Fruit fly (Drosophila melanogaster) whole organism, embryonic: Measurements from ENCODE around the gene fwd.

ENCODE experiments used
- Aef1 ChIP-seq: fragments of 200-800 bp; sonication (Bioruptor generic); IDR thresholded peaks from 3 replicates; pipeline ENCODE4 v1.3.6; 2022; ENCODE audit warnings: missing biosample characterization, missing genetic modification characterization
- Bgb ChIP-seq: fragments of 200-800 bp; sonication (Bioruptor generic); IDR thresholded peaks from 2 replicates; pipeline ENCODE4 v1.3.6; 2022; ENCODE audit warnings: missing biosample characterization, missing genetic modification characterization; ENCODE audit not compliant: partially characterized antibody
- CG10209 ChIP-seq: fragments of 200-800 bp; sonication (Bioruptor generic); optimal IDR thresholded peaks from 3 replicates; lab custom pipeline; 2017; ENCODE audit warnings: missing biosample characterization, mild to moderate bottlenecking, missing genetic modification characterization, missing genetic modification reagents
- CG1024 ChIP-seq: fragments of 200-800 bp; sonication (Bioruptor generic); IDR thresholded peaks from 2 replicates; pipeline ENCODE4 v1.3.6; 2022; ENCODE audit warnings: missing biosample characterization, missing genetic modification characterization
- CG11560 ChIP-seq: fragments of 200-800 bp; sonication (Bioruptor generic); IDR thresholded peaks from 3 replicates; pipeline ENCODE4 v1.3.6; 2022; ENCODE audit warnings: missing biosample characterization, missing genetic modification characterization
- CG11695 ChIP-seq: fragments of 200-800 bp; sonication (Bioruptor generic); IDR thresholded peaks from 3 replicates; pipeline ENCODE4 v1.3.6; 2022; ENCODE audit warnings: missing biosample characterization, missing genetic modification characterization
- CG11696 ChIP-seq: fragments of 200-800 bp; sonication (Bioruptor generic); IDR thresholded peaks from 2 replicates; pipeline ENCODE4 v1.3.6; 2022; ENCODE audit warnings: missing biosample characterization, missing genetic modification characterization
- CG15269 ChIP-seq: fragments of 200-800 bp; sonication (Bioruptor generic); optimal IDR thresholded peaks from 2 replicates; lab custom pipeline; 2018; ENCODE audit warnings: missing biosample characterization, mild to moderate bottlenecking, missing genetic modification characterization, moderate library complexity
- CG1529 ChIP-seq: fragments of 200-800 bp; sonication (Bioruptor generic); optimal IDR thresholded peaks from 3 replicates; lab custom pipeline; 2018; ENCODE audit warnings: missing biosample characterization, missing genetic modification characterization
- CG17568 ChIP-seq: fragments of 200-800 bp; sonication (Bioruptor generic); optimal IDR thresholded peaks from 2 replicates; lab custom pipeline; 2018; ENCODE audit warnings: missing biosample characterization, mild to moderate bottlenecking, missing genetic modification characterization, moderate library complexity
- CG1792 ChIP-seq: fragments of 200-800 bp; sonication (Bioruptor generic); optimal IDR thresholded peaks from 2 replicates; lab custom pipeline; 2016; ENCODE audit warnings: missing biosample characterization, missing genetic modification characterization
- CG30403 ChIP-seq: fragments of 200-800 bp; sonication (Bioruptor generic); optimal IDR thresholded peaks from 3 replicates; lab custom pipeline; 2016; ENCODE audit warnings: missing biosample characterization, missing genetic modification characterization
- CG4707 ChIP-seq: fragments of 200-800 bp; sonication (Bioruptor generic); optimal IDR thresholded peaks from 2 replicates; lab custom pipeline; 2018; ENCODE audit warnings: missing biosample characterization, mild to moderate bottlenecking, missing genetic modification characterization, moderate library complexity
- CG6175 ChIP-seq: fragments of 200-800 bp; sonication (Bioruptor generic); IDR thresholded peaks from 3 replicates; pipeline ENCODE4 v1.3.6; 2022; ENCODE audit warnings: missing biosample characterization, missing genetic modification characterization
- CG6254 ChIP-seq: fragments of 200-800 bp; sonication (Bioruptor generic); optimal IDR thresholded peaks from 3 replicates; lab custom pipeline; 2017; ENCODE audit warnings: mild to moderate bottlenecking, missing biosample characterization, missing genetic modification reagents, missing genetic modification characterization
- CG7987 ChIP-seq: fragments of 200-800 bp; sonication (Bioruptor generic); optimal IDR thresholded peaks from 2 replicates; lab custom pipeline; 2018; ENCODE audit warnings: missing biosample characterization, mild to moderate bottlenecking, missing genetic modification characterization, moderate library complexity
- CG8290 ChIP-seq, 3 experiments: fragments of 200-800 bp; sonication (Bioruptor generic); optimal IDR thresholded peaks; 2 replicates each; lab custom pipeline; 2016 to 2019; ENCODE audit warnings: missing biosample characterization in 3 of 3, missing genetic modification characterization in 3 of 3, mild to moderate bottlenecking in 2 of 3, moderate library complexity in 1 of 3
- CkIIα-i1 ChIP-seq: fragments of 200-800 bp; sonication (Bioruptor generic); IDR thresholded peaks from 2 replicates; pipeline ENCODE4 v1.3.6; 2022; ENCODE audit warnings: missing biosample characterization, missing genetic modification characterization
- Hr3 ChIP-seq: fragments of 200-800 bp; sonication (Bioruptor generic); optimal IDR thresholded peaks from 3 replicates; lab custom pipeline; 2016; ENCODE audit warnings: missing biosample characterization, missing genetic modification characterization
- Lim3 ChIP-seq: fragments of 200-800 bp; sonication (Bioruptor generic); IDR thresholded peaks from 2 replicates; pipeline ENCODE4 v1.3.6; 2022; ENCODE audit warnings: missing biosample characterization, missing genetic modification characterization
- NC2α ChIP-seq: fragments of 200-800 bp; sonication (Bioruptor generic); optimal IDR thresholded peaks from 2 replicates; lab custom pipeline; 2016; ENCODE audit warnings: missing biosample characterization, missing genetic modification characterization
- Nf-YB ChIP-seq: fragments of 200-800 bp; sonication (Bioruptor generic); optimal IDR thresholded peaks from 3 replicates; lab custom pipeline; 2019; ENCODE audit warnings: missing biosample characterization, mild to moderate bottlenecking, missing genetic modification characterization, moderate library complexity
- Oli ChIP-seq: fragments of 200-800 bp; sonication (Bioruptor generic); optimal IDR thresholded peaks from 2 replicates; lab custom pipeline; 2018; ENCODE audit warnings: missing biosample characterization, mild to moderate bottlenecking, missing genetic modification characterization, moderate library complexity
- Pdp1 ChIP-seq, 2 experiments: fragments of 200-800 bp; sonication (Bioruptor generic); optimal IDR thresholded peaks; 3 replicates each; lab custom pipeline; 2016; ENCODE audit warnings: missing biosample characterization in 2 of 2, missing genetic modification characterization in 2 of 2, mild to moderate bottlenecking in 1 of 2, moderate library complexity in 1 of 2
- YL-1 ChIP-seq: fragments of 200-800 bp; sonication (Bioruptor generic); optimal IDR thresholded peaks from 3 replicates; lab custom pipeline; 2017; ENCODE audit warnings: missing biosample characterization, mild to moderate bottlenecking, missing genetic modification characterization
- al ChIP-seq: fragments of 200-800 bp; sonication (Bioruptor generic); IDR thresholded peaks from 2 replicates; pipeline ENCODE4 v1.3.6; 2022; ENCODE audit warnings: missing biosample characterization, missing genetic modification characterization
- aop ChIP-seq: fragments of 200-800 bp; sonication (Bioruptor generic); IDR thresholded peaks from 2 replicates; pipeline ENCODE4 v1.3.6; 2022; ENCODE audit warnings: missing biosample characterization, missing genetic modification characterization
- ap ChIP-seq: fragments of 200-800 bp; sonication (Bioruptor generic); IDR thresholded peaks from 2 replicates; pipeline ENCODE4 v1.3.6; 2022; ENCODE audit warnings: missing biosample characterization, missing genetic modification characterization
- az2 ChIP-seq: fragments of 200-800 bp; sonication (Bioruptor generic); optimal IDR thresholded peaks from 3 replicates; lab custom pipeline; 2016; ENCODE audit warnings: missing biosample characterization, missing genetic modification characterization
- caup ChIP-seq: fragments of 200-800 bp; sonication (Bioruptor generic); optimal IDR thresholded peaks from 3 replicates; lab custom pipeline; 2017; ENCODE audit warnings: missing biosample characterization, mild to moderate bottlenecking, missing genetic modification characterization, moderate library complexity; ENCODE audit not compliant: severe bottlenecking
- chn ChIP-seq: fragments of 200-800 bp; sonication (Bioruptor generic); optimal IDR thresholded peaks from 2 replicates; lab custom pipeline; 2016; ENCODE audit warnings: missing biosample characterization, missing genetic modification characterization
- croc ChIP-seq: fragments of 200-800 bp; sonication (Bioruptor generic); conservative IDR thresholded peaks from 3 replicates; pipeline ENCODE4 v1.3.6; 2022; ENCODE audit warnings: missing biosample characterization, missing genetic modification characterization
- cwo ChIP-seq: fragments of 200-800 bp; sonication (Bioruptor generic); optimal IDR thresholded peaks from 3 replicates; lab custom pipeline; 2017; ENCODE audit warnings: missing biosample characterization, missing genetic modification characterization, mild to moderate bottlenecking, moderate library complexity, missing genetic modification reagents
- dan ChIP-seq: fragments of 200-800 bp; sonication (Bioruptor generic); IDR thresholded peaks from 2 replicates; pipeline ENCODE4 v1.3.6; 2022; ENCODE audit warnings: missing biosample characterization, missing genetic modification characterization
- dmrt99B ChIP-seq: fragments of 200-800 bp; sonication (Bioruptor generic); optimal IDR thresholded peaks from 2 replicates; lab custom pipeline; 2018; ENCODE audit warnings: missing biosample characterization, mild to moderate bottlenecking, missing genetic modification characterization, moderate library complexity
- gcm2 ChIP-seq: fragments of 200-800 bp; sonication (Bioruptor generic); optimal IDR thresholded peaks from 2 replicates; lab custom pipeline; 2016; ENCODE audit warnings: missing biosample characterization, missing genetic modification characterization
- gsb ChIP-seq: fragments of 200-800 bp; sonication (Bioruptor generic); IDR thresholded peaks from 2 replicates; pipeline ENCODE4 v1.3.6; 2022; ENCODE audit warnings: missing biosample characterization, missing genetic modification characterization
- ken ChIP-seq: fragments of 200-800 bp; sonication (Bioruptor generic); IDR thresholded peaks from 3 replicates; pipeline ENCODE4 v1.3.6; 2022; ENCODE audit warnings: missing biosample characterization, missing genetic modification characterization
- nau ChIP-seq: fragments of 200-800 bp; sonication (Bioruptor generic); optimal IDR thresholded peaks from 3 replicates; lab custom pipeline; 2017; ENCODE audit warnings: missing biosample characterization, mild to moderate bottlenecking, missing genetic modification characterization, missing genetic modification reagents
- nmo ChIP-seq: fragments of 200-800 bp; sonication (Bioruptor generic); optimal IDR thresholded peaks from 2 replicates; lab custom pipeline; 2018; ENCODE audit warnings: missing biosample characterization, mild to moderate bottlenecking, missing genetic modification characterization, moderate library complexity
- pan ChIP-seq, 4 experiments: fragments of >200 bp in 3 of 4; fragments of 200-800 bp in 1 of 4; sonication (Bioruptor generic) in 1 of 4; optimal IDR thresholded peaks in 3 of 4; IDR thresholded peaks in 1 of 4; 2 replicates each; pipeline versions ENCODE4 v1.3.6 to Lab custom; 2017 to 2022; ENCODE audit warnings: missing biosample characterization in 2 of 4, missing genetic modification characterization in 2 of 4, mixed read lengths in 1 of 4
- row ChIP-seq: fragments of 200-800 bp; sonication (Bioruptor generic); IDR thresholded peaks from 3 replicates; pipeline ENCODE4 v1.3.6; 2022; ENCODE audit warnings: missing biosample characterization, missing genetic modification characterization
- scrt ChIP-seq: fragments of 200-800 bp; sonication (Bioruptor generic); optimal IDR thresholded peaks from 2 replicates; lab custom pipeline; 2018; ENCODE audit warnings: missing biosample characterization, mild to moderate bottlenecking, missing genetic modification characterization, moderate library complexity
- shn ChIP-seq: fragments of 200-800 bp; sonication (Bioruptor generic); optimal IDR thresholded peaks from 3 replicates; lab custom pipeline; 2016; ENCODE audit warnings: missing biosample characterization, missing genetic modification characterization
- so ChIP-seq: fragments of 200-800 bp; sonication (Bioruptor generic); IDR thresholded peaks from 3 replicates; pipeline ENCODE4 v1.3.6; 2022; ENCODE audit warnings: missing biosample characterization, missing genetic modification characterization
- toy ChIP-seq: fragments of 200-800 bp; sonication (Bioruptor generic); IDR thresholded peaks from 2 replicates; pipeline ENCODE4 v1.3.6; 2022; ENCODE audit warnings: missing biosample characterization, missing genetic modification characterization
- trh ChIP-seq: fragments of 200-800 bp; sonication (Bioruptor generic); optimal IDR thresholded peaks from 2 replicates; lab custom pipeline; 2016; ENCODE audit warnings: missing biosample characterization, missing genetic modification characterization
- zfh2 ChIP-seq: fragments of 200-800 bp; sonication (Bioruptor generic); optimal IDR thresholded peaks from 2 replicates; lab custom pipeline; 2016; ENCODE audit warnings: missing biosample characterization, missing genetic modification characterization

Gene fwd

DNA sequence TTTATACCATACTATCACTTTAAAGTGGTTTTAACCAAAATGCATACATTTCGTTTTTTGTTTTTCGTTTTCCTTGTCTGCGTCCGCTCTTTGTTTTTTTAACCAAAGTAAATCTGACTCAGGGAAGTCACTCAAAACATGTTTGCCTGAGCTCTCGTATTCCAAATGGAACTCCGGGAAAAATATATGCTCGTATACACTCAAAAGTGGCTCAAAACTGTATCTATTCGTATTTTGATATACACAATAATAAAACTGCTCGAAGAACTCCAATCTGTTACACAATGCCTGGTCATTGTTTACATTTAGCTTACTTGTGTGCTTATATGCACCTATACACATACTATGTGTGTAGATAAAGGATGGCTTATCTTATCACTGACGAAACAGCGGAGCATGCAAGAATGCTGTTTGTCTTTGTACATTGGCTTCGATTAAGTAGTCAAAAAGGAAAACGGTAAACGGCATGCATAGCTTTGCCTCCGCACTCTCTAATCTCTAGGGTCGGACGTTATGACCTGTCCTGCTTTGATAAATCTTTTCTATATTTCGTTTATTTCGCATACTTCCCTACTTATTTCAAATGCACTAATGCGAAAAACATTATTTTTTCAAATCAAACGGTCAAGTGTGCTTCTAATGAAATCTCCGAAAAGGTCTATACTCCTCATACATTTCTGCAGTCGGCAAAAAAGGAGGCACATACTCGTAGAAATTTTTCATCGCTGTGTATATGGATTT is 48.8 kb downstream of the fwd start, which contains the start of gene miple2 (continued):
- TF ChIP-seq chn (no peak), croc (GFP tag; lab: Robert Waterston, UW) (no peak), Hr3 (peak; percentile 22), pan (optimal IDR thresholded peaks at IDR 0.05; lab: Kevin White, UChicago) (no peak), pan (GFP tag; optimal IDR thresholded peaks at IDR 0.05 in 1 of 2, IDR thresholded peaks at IDR 0.05 in 1 of 2) (no peak), Oli (peak; percentile 55), nmo (GFP tag; lab: Kevin White, UChicago) (peak; percentile 45), dmrt99B (tag; lab: Kevin White, UChicago) (peak; percentile 61), CG7987 (GFP tag; lab: Kevin White, UChicago) (peak; percentile 36), gsb (GFP tag; lab: Robert Waterston, UW) (no peak), gcm2 (GFP tag; lab: Kevin White, UChicago) (peak; percentile 4), aop (no peak), Aef1 (GFP tag; lab: Robert Waterston, UW) (no peak), CG1529 (GFP tag; lab: Kevin White, UChicago) (peak; percentile 55), so (GFP tag; lab: Robert Waterston, UW) (no peak), dan (GFP tag; lab: Robert Waterston, UW) (no peak), CG11696 (no peak), Bgb (GFP tag; lab: Robert Waterston, UW) (no peak), YL-1 (peak; percentile 4), CkIIα-i1 (GFP tag; lab: Robert Waterston, UW) (no peak), CG8290 (GFP tag; optimal IDR thresholded peaks at IDR 0.05; lab: Kevin White, UChicago) (peak; percentile 18), CG8290 (tag; optimal IDR thresholded peaks at IDR 0.05; lab: Kevin White, UChicago) (peak; percentile 46 to 79), ken (GFP tag; lab: Robert Waterston, UW) (0 out of 3 replicates have a peak, but pooled peaks have one; percentile 25), shn (peak; percentile 41), Lim3 (GFP tag; lab: Robert Waterston, UW) (no peak), toy (GFP tag; lab: Robert Waterston, UW) (no peak), scrt (GFP tag; lab: Kevin White, UChicago) (peak; percentile 11), CG6175 (no peak), CG15269 (tag; lab: Kevin White, UChicago) (peak; percentile 20), ap (no peak), al (no peak), Pdp1 (GFP tag; optimal IDR thresholded peaks at IDR 0.05; lab: Kevin White, UChicago) (peak; percentile 20 to 100), az2 (GFP tag; lab: Kevin White, UChicago) (peak; percentile 35), CG1024 (GFP tag; lab: Robert Waterston, UW) (0 out of 2 replicates have a peak, but pooled peaks have one; percentile 26), CG11695 (GFP tag; lab: Robert Waterston, UW) (peak; percentile 26; the same call in 1 of the 3 replicates), NC2α (GFP tag; lab: Kevin White, UChicago) (no peak), cwo (GFP tag; lab: Kevin White, UChicago) (peak; percentile 32), row (GFP tag; lab: Robert Waterston, UW) (peak; percentile 51; the same call in 2 of the 3 replicates), CG30403 (peak; percentile 63), CG10209 (peak; percentile 59), trh (GFP tag; lab: Kevin White, UChicago) (peak; percentile 12), CG11560 (no peak), nau (GFP tag; lab: Kevin White, UChicago) (no peak), CG17568 (GFP tag; lab: Kevin White, UChicago) (peak; percentile 25), CG6254 (GFP tag; lab: Kevin White, UChicago) (peak; percentile 55), zfh2 (GFP tag; lab: Kevin White, UChicago) (no peak), Nf-YB (peak; percentile 26), CG4707 (peak; percentile 59), CG1792 (GFP tag; lab: Kevin White, UChicago) (peak; percentile 40), caup (GFP tag; lab: Kevin White, UChicago) (peak; percentile 28)
